Worm (Caenorhabditis elegans) whole organism, L4/young adult: ENCODE data around the gene C10E2.2.

ENCODE experiments used
- W03F9.2 ChIP-seq: fragments of 150-350 bp; optimal IDR thresholded peaks from 2 replicates; lab custom pipeline; 2014; ENCODE audit warnings: missing biosample characterization, missing genetic modification characterization
- dao-5 ChIP-seq: sonication (generic microtip); optimal IDR thresholded peaks from 2 replicates; lab custom pipeline; 2016; ENCODE audit warnings: missing genotype, missing genetic modification characterization, moderate library complexity, missing compliant biosample characterization
- him-1 ChIP-seq: sonication (generic microtip); optimal IDR thresholded peaks from 2 replicates; lab custom pipeline; 2016; ENCODE audit warnings: missing genotype, missing genetic modification reagents, missing genetic modification characterization, missing compliant biosample characterization

C10E2.2 gene

DNA sequence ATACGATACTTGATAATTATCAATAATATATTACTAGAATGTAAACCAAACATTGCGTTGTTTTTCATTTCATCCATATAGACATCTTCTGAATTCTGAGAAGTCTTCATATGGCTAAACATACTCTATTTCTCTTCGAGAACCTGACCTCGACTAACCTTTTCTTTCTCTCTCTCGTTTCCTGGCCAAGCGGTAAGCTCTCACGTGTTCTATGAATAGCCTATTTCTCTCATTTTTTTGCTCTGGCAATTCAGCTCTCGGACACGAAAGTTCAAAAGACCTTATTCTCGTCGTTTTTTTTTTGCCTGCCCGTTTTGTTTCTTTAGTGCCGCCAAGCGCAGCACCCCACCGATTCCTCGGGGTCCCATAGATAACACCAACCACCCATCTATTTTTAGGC lies 7.6 kb upstream of the C10E2.2 start:
- no peak for TF ChIP-seq W03F9.2 (tag; lab: Kevin White, UChicago)
- TF ChIP-seq dao-5, result no peak
- no peak for TF ChIP-seq him-1 (tag; lab: Kevin White, UChicago)

DNA sequence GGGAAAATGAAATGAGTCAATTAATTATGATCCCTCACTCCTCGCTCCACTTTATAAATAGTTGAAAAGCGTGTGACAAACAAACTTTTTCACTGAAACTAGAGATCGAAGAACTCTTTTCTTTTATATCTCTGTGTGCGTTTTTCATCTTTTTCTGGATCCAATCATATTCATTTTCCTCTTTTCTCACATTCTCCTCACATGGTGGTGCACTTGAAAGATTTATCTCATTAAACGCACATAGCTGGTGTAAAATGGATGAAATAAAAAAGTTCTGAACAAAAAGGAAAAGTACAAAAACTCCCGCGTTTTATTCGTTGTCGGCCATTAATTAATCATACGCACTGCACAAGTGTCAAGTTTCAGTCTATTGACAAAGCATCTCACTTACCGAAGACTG lies 7.2 kb downstream of the C10E2.2 start:
- TF ChIP-seq W03F9.2 (tag; lab: Kevin White, UChicago) (no peak), dao-5 (no peak), him-1 (tag; lab: Kevin White, UChicago) (no peak)

DNA sequence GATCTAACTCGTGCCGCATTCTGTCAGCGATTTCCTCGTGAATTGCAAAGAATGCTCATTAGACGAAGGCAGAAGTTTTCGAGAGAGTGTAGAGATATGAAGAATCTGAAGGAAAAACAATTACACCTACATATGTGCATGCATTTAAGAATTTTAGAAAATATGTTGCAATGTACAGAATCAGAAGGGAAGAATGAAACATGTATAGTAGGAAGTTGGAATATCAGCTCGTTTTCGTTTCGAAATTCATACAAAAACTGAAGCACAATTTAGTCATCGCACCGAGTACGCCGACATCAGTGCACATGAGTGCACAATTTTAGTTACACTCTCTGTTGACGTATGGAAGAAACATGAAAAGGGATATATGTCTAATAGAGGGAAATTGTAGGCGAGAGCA lies 9.4 kb downstream of the C10E2.2 start, which contains the start of gene C10E2.5:
TSS of gene C10E2.5 (minus strand) at position 101 of the 400 bp plus-strand sequence.
- TF ChIP-seq him-1 (tag; lab: Kevin White, UChicago) (no peak), dao-5 (no peak), W03F9.2 (tag; lab: Kevin White, UChicago) (no peak)

DNA sequence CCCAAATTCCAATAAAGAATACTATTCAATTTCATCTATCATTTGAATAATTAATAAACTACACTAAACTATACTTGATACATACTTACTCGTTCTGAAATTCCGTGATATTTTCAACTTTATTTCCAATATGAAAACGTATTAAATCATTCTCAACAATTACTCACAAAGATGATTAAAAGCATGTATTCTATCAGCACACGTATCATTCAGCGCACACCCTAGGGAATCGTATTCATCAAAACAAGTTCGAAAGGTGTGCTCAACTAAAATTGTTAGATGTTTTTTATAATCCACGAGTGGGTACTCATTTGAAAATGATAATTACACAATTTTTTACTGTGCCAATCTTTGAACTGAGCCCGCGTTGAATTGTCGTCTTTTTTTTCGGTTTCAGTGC lies 17.5 kb downstream of the C10E2.2 start, which contains the start of gene C10E2.1:
TSS of gene C10E2.1 (plus strand) at position 301 of the 400 bp plus-strand sequence.
- TF ChIP-seq him-1 (tag; lab: Kevin White, UChicago) (no peak), dao-5 (no peak), W03F9.2 (tag; lab: Kevin White, UChicago) (no peak)

DNA sequence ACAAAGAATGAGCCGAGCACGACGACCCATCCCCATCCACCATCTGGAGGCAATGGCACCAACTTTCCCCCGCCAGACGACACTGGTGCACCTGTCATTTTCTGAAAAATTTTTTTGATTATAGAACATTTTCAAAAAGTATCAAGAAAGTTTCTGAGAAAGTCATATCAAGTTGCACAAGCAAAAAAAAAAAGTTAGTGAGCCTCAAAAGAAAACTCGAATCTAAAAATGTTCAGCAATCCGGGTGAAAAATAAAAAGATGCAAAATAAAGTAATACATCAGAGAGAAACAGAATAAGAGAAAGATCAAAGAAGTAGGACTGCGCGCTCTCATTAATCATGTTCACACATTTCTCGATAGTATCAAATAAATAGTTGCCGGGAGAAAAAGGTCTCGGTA lies 25.4 kb downstream of the C10E2.2 start, which contains the start of gene mct-6:
TSS of gene mct-6 (minus strand) at position 101 of the 400 bp plus-strand sequence.
- TF ChIP-seq him-1 (tag; lab: Kevin White, UChicago) (no peak), dao-5 (no peak), W03F9.2 (tag; lab: Kevin White, UChicago) (no peak)

DNA sequence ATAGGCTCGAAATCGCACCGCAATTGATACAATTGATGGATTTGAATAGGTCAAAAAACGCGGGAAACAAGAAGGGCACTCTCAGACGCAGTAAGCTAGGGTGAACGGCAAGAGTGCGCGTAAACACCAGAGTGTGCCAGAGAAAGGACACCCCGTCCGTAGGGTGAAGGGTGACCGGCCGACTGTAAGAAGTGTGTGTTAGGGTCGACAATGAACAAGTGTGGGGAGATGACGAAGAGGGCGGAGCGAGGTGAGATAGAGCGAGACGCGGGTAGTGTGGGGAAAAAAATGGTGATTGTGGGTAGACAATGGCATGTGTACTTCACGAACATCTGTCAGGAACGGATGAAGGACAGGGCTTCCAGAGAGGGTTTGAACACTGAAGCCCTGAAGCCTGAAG lies 25.9 kb downstream of the C10E2.2 start:
- TF ChIP-seq him-1 (tag; lab: Kevin White, UChicago) (no peak), W03F9.2 (tag; lab: Kevin White, UChicago) (no peak), dao-5 (no peak)

DNA sequence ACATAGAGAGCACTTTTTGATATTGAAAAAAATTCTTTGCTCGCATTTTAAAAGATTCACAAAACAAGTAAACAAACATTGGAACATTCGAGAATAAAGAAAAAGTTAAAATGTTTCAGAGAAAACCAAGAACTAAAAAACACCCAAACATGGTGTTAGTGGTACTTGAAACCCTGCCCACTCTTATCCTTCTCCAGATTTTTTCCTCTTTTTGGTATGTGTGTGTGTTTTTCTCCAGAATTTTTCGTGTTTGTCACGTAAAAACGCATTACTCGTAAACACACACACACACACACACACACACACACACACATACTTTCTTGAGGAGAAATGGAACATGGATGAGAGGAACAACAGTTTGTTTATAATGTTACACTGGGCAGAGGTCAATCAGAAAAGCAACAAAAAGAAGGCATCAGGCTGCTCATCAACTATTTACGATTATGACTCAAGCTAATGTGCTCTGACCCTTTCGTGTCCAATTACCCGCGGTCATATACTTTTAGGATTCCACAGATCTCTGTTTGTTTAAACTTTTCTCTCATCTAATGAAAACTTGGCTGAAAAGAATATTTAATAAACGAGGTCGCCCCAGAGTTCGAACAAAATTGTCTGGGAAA lies 27.2 kb downstream of the C10E2.2 start:
- TF ChIP-seq him-1 (tag; lab: Kevin White, UChicago) (no peak), W03F9.2 (tag; lab: Kevin White, UChicago) (no peak), dao-5 (no peak)

DNA sequence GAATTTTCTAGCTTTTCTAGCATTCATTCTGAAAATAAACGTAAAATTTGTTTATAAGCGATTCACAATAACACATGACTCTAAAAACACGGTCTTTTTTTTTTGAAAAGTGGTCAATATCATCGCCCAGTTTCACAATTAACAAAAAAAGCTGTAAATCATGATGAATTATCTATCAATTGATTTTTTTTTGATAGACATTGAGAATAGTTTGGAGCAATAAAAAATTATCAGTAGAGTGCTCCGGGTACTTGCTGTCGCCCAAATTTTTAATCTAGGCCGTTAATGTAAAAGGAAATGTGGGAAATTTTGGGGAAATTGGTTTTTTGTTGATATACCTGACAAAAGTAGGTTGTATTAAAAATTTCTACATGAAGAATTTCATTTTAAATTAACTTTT lies 28.4 kb downstream of the C10E2.2 start:
- TF ChIP-seq him-1 (tag; lab: Kevin White, UChicago) (no peak), dao-5 (no peak), W03F9.2 (tag; lab: Kevin White, UChicago) (no peak)

DNA sequence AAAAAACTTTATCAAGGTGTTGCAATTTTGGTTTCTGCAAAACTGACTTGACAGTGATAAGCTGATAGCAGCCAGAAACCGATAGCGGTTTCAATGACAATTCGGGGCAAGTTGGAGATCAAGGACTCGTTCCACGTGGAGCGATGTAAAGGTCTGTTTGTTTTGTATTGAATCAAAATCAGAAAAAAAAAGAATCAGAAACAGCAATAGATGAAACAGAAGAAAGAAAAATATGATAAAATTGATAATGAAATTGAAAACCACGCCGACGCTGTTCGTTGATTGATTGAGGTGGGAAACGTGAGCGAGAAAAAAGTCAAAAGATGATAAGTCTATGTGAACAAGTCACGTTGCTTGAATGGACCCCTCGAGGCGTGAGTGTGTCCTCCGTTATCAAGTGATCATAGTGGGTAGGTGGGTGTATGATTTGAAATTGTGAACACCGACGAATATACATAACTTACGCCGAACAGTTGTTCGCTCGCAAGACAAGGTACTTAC lies 30.3 kb downstream of the C10E2.2 start:
- TF ChIP-seq dao-5 (no peak), him-1 (tag; lab: Kevin White, UChicago) (no peak), W03F9.2 (tag; lab: Kevin White, UChicago) (no peak)

DNA sequence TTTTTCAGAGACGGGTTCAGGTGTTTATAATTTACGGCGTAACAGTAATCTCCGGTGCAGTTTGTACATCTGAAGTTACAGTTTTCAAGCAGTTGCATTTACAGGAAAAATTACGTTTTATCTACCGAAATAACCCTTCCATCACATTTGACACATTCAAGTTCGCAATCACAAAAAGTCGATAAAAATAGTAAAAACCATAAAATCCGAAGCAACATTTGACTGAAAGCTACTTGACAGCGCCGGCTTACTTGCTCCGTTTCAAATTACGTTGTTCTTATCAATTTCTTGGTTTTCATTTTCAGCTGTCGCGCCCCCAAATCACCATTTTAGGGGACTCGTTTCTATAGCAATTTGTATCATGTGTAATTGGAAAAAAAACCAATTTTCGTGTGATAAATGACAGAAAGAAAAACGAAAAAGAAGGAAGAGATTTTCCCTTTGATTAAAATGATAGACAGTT lies 37.8 kb downstream of the C10E2.2 start, which contains the start of gene T01C8.3:
TSS of gene T01C8.3 (minus strand) at position 413 of the 463 bp plus-strand sequence.
- TF ChIP-seq him-1 (tag; lab: Kevin White, UChicago) (no peak), dao-5 (no peak), W03F9.2 (tag; lab: Kevin White, UChicago) (no peak)

DNA sequence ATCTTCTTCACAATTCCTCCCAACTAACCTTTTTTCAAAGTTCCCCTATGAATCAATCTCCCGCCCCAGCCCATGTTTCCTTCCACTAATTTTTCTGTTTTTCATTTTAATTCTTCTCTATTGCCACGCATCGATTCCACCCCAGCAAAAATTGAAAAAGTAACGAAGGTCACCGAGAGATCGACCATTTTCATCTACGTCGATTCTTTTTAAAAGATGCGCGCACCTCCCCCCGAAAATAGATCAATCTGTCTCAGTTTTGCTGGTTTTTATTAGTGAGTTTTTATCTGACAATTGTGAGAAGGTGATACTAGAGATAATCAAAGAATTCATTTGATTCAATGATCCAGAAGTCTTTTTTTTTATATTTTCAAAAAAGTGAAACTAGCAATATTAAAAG lies 39.0 kb downstream of the C10E2.2 start:
- TF ChIP-seq him-1 (tag; lab: Kevin White, UChicago) (no peak), W03F9.2 (tag; lab: Kevin White, UChicago) (no peak), dao-5 (no peak)

DNA sequence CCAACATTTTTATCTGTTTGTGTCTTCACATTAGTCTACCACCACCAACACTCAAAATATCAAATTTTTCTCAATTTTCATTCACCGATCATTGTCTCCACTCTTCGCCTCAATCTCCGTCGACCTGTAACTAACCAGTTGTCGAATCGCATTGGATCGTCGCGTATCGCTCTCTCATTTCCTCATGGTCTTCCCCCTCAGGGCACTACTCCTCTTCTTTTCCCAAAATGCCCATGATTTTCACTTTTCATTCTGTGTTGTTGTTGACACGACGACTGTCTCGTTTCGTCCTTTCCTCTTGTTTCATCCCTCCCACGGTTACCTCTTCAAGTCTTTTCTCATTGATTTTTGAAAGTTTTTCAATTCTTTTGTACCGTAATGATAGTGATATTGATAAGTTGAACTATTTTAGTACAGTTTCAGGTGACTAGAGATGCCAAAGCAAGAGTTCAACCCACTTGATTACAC lies 41.0 kb downstream of the C10E2.2 start, which contains the start of gene T01C8.2:
TSS of gene T01C8.2 (plus strand) at position 418 of the 468 bp plus-strand sequence.
- TF ChIP-seq him-1 (tag; lab: Kevin White, UChicago) (no peak), dao-5 (no peak), W03F9.2 (tag; lab: Kevin White, UChicago) (no peak)

DNA sequence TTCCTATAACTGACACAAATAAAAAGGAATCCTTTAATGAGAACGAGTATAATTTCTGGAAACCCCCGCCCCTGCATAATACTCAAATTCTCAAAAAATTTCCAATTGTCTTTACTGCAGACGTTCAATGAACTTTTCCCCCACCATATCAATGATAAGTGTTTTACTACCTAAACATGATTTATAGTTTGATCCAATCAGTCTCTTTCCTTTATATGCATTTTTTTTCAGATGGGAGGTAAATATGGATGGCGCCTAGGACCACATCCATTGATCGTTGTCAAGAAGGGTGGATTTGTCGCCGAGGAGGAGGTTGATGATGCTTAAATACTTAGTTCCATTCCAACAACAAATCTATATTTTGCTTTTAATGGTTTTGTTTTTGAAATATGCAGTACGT lies 42.1 kb downstream of the C10E2.2 start:
- TF ChIP-seq him-1 (tag; lab: Kevin White, UChicago) (no peak), W03F9.2 (tag; lab: Kevin White, UChicago) (no peak), dao-5 (no peak)

DNA sequence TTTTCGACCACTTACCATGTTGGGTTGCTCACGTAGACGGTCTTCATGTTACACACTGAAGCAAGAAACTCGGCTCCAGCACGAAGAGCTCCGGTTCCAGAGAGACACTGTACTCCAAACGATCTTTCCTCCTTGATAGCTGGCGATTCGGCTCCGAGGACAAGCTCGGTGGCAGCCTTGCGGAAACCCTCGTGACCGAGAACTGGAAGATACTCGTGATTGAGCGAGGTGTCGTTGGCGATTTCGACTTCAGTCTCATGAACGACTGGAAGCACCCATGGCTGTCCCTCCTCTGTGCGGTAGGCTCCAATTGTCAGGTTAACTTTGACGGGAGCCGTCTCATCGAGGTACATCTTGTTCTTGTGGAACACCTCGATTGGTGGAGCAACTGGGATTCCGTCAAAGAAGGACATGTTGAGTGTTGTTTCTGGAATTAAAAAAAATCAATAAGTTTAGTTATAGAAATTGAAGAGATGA lies 47.7 kb downstream of the C10E2.2 start, which contains the start of gene got-1.2:
TSS of gene got-1.2 (minus strand) at position 427 of the 477 bp plus-strand sequence.
- TF ChIP-seq W03F9.2 (tag; lab: Kevin White, UChicago) (no peak), him-1 (tag; lab: Kevin White, UChicago) (no peak), dao-5 (no peak)
